Fruit fly (Drosophila melanogaster) whole organism, embryonic: ENCODE measurements around the gene Ir31a.
A peak's percentile ranks its signal among the peaks of the same experiment; 100 is the strongest.

Source experiments
- Atf3 ChIP-seq: fragments of 200-800 bp; sonication (Bioruptor generic); optimal IDR thresholded peaks from 3 replicates; lab custom pipeline; 2016; ENCODE audit warnings: missing biosample characterization, missing genetic modification characterization
- Bdp1 ChIP-seq: fragments of 200-800 bp; sonication (Bioruptor generic); optimal IDR thresholded peaks from 3 replicates; lab custom pipeline; 2016; ENCODE audit warnings: missing biosample characterization, missing genetic modification characterization
- CG1024 ChIP-seq: fragments of 200-800 bp; sonication (Bioruptor generic); IDR thresholded peaks from 2 replicates; pipeline ENCODE4 v1.3.6; 2022; ENCODE audit warnings: missing biosample characterization, missing genetic modification characterization
- CG10979 ChIP-seq: fragments of 200-800 bp; sonication (Bioruptor generic); optimal IDR thresholded peaks from 2 replicates; lab custom pipeline; 2018; ENCODE audit warnings: missing biosample characterization, mild to moderate bottlenecking, missing genetic modification characterization, moderate library complexity
- CG13287 ChIP-seq: fragments of 200-800 bp; sonication (Bioruptor generic); IDR thresholded peaks from 2 replicates; pipeline ENCODE4 v1.3.6; 2022; ENCODE audit warnings: missing biosample characterization, missing genetic modification characterization; ENCODE audit not compliant: partially characterized antibody
- CG13296 ChIP-seq: fragments of 200-800 bp; sonication (Bioruptor generic); optimal IDR thresholded peaks from 3 replicates; lab custom pipeline; 2018; ENCODE audit warnings: missing biosample characterization, mild to moderate bottlenecking, missing genetic modification characterization
- CG14860 ChIP-seq: fragments of 200-800 bp; sonication (Bioruptor generic); IDR thresholded peaks from 3 replicates; pipeline ENCODE4 v1.3.6; 2022; ENCODE audit warnings: missing biosample characterization, missing genetic modification characterization; ENCODE audit not compliant: partially characterized antibody
- CG14965 ChIP-seq: fragments of 200-800 bp; sonication (Bioruptor generic); optimal IDR thresholded peaks from 2 replicates; lab custom pipeline; 2016; ENCODE audit warnings: missing biosample characterization, missing genetic modification characterization, borderline replicate concordance
- CG17568 ChIP-seq: fragments of 200-800 bp; sonication (Bioruptor generic); optimal IDR thresholded peaks from 2 replicates; lab custom pipeline; 2018; ENCODE audit warnings: missing biosample characterization, mild to moderate bottlenecking, missing genetic modification characterization, moderate library complexity
- CG18476 ChIP-seq: fragments of 200-800 bp; sonication (Bioruptor generic); optimal IDR thresholded peaks from 2 replicates; lab custom pipeline; 2016; ENCODE audit warnings: missing biosample characterization, mild to moderate bottlenecking, missing genetic modification characterization
- CG2129 ChIP-seq: fragments of 200-800 bp; sonication (Bioruptor generic); IDR thresholded peaks from 2 replicates; pipeline ENCODE4 v1.3.6; 2022; ENCODE audit warnings: missing biosample characterization, missing genetic modification characterization; ENCODE audit not compliant: partially characterized antibody
- CG30431 ChIP-seq: fragments of 200-800 bp; sonication (Bioruptor generic); optimal IDR thresholded peaks from 2 replicates; lab custom pipeline; 2017; ENCODE audit warnings: missing biosample characterization, missing genetic modification characterization
- CG4360 ChIP-seq: fragments of 200-800 bp; sonication (Bioruptor generic); IDR thresholded peaks from 2 replicates; pipeline ENCODE4 v1.3.6; 2022; ENCODE audit warnings: missing biosample characterization, missing genetic modification characterization
- CG6175 ChIP-seq: fragments of 200-800 bp; sonication (Bioruptor generic); IDR thresholded peaks from 3 replicates; pipeline ENCODE4 v1.3.6; 2022; ENCODE audit warnings: missing biosample characterization, missing genetic modification characterization
- CG7745 ChIP-seq: fragments of 200-800 bp; sonication (Bioruptor generic); optimal IDR thresholded peaks from 2 replicates; lab custom pipeline; 2018; ENCODE audit warnings: missing biosample characterization, mild to moderate bottlenecking, missing genetic modification characterization, moderate library complexity
- CG7928 ChIP-seq: fragments of 200-800 bp; sonication (Bioruptor generic); optimal IDR thresholded peaks from 2 replicates; lab custom pipeline; 2017; ENCODE audit warnings: missing biosample characterization, mild to moderate bottlenecking, missing genetic modification characterization
- CG8359 ChIP-seq: fragments of 200-800 bp; sonication (Bioruptor generic); optimal IDR thresholded peaks from 2 replicates; lab custom pipeline; 2017; ENCODE audit warnings: missing biosample characterization, mild to moderate bottlenecking, missing genetic modification characterization, borderline replicate concordance
- CG9932 ChIP-seq: fragments of 200-800 bp; sonication (Bioruptor generic); IDR thresholded peaks from 2 replicates; pipeline ENCODE4 v1.3.6; 2022; ENCODE audit warnings: missing biosample characterization, missing genetic modification characterization
- CHES-1-like ChIP-seq: fragments of 200-800 bp; sonication (Bioruptor generic); optimal IDR thresholded peaks from 2 replicates; lab custom pipeline; 2016; ENCODE audit warnings: missing biosample characterization, missing genetic modification characterization
- D ChIP-seq, 2 experiments: fragments of 200-800 bp in 1 of 2; fragments of >200 bp in 1 of 2; sonication (Bioruptor generic) in 1 of 2; optimal IDR thresholded peaks; 2 replicates in 1 of 2; 3 replicates in 1 of 2; lab custom pipeline; 2017; ENCODE audit warnings: mild to moderate bottlenecking in 1 of 2, missing biosample characterization in 1 of 2, missing genetic modification characterization in 1 of 2, missing genetic modification reagents in 1 of 2
- Dp ChIP-seq: fragments of 200-800 bp; sonication (Bioruptor generic); optimal IDR thresholded peaks from 2 replicates; lab custom pipeline; 2018; ENCODE audit warnings: missing biosample characterization, mild to moderate bottlenecking, missing genetic modification characterization, moderate library complexity
- Fer2 ChIP-seq: fragments of 200-800 bp; sonication (Bioruptor generic); optimal IDR thresholded peaks from 2 replicates; lab custom pipeline; 2018; ENCODE audit warnings: missing biosample characterization, mild to moderate bottlenecking, missing genetic modification characterization, moderate library complexity
- HmgD ChIP-seq: fragments of 200-800 bp; sonication (Bioruptor generic); optimal IDR thresholded peaks from 3 replicates; lab custom pipeline; 2016; ENCODE audit warnings: missing biosample characterization, missing genetic modification characterization
- MBD-R2 ChIP-seq: fragments of 200-800 bp; sonication (Bioruptor generic); IDR thresholded peaks from 2 replicates; pipeline ENCODE4 v1.3.6; 2022; ENCODE audit warnings: missing biosample characterization, missing genetic modification characterization
- Mad ChIP-seq: fragments of 200-800 bp; sonication (Bioruptor generic); optimal IDR thresholded peaks from 2 replicates; lab custom pipeline; 2016; ENCODE audit warnings: missing biosample characterization, missing genetic modification characterization
- Rx ChIP-seq: fragments of 200-800 bp; sonication (Bioruptor generic); IDR thresholded peaks from 2 replicates; pipeline ENCODE4 v1.3.6; 2022; ENCODE audit warnings: missing biosample characterization, missing genetic modification characterization
- Scr ChIP-seq: fragments of 200-800 bp; sonication (Bioruptor generic); IDR thresholded peaks from 2 replicates; pipeline ENCODE4 v1.3.6; 2022; ENCODE audit warnings: missing biosample characterization, missing genetic modification characterization; ENCODE audit not compliant: partially characterized antibody
- ap ChIP-seq: fragments of 200-800 bp; sonication (Bioruptor generic); IDR thresholded peaks from 2 replicates; pipeline ENCODE4 v1.3.6; 2022; ENCODE audit warnings: missing biosample characterization, missing genetic modification characterization
- ase ChIP-seq: fragments of 200-800 bp; sonication (Bioruptor generic); IDR thresholded peaks from 3 replicates; pipeline ENCODE4 v1.3.6; 2022; ENCODE audit warnings: missing biosample characterization, missing genetic modification characterization
- dysf ChIP-seq: fragments of 200-800 bp; sonication (Bioruptor generic); IDR thresholded peaks from 3 replicates; pipeline ENCODE4 v1.3.6; 2022; ENCODE audit warnings: missing biosample characterization, missing genetic modification characterization
- ftz-f1 ChIP-seq: fragments of 200-800 bp; sonication (Bioruptor generic); optimal IDR thresholded peaks from 2 replicates; lab custom pipeline; 2016; ENCODE audit warnings: missing biosample characterization, missing genetic modification characterization
- gce ChIP-seq: fragments of 200-800 bp; sonication (Bioruptor generic); IDR thresholded peaks from 3 replicates; pipeline ENCODE4 v1.3.6; 2022; ENCODE audit warnings: missing biosample characterization, missing genetic modification characterization
- gem ChIP-seq: fragments of 200-800 bp; sonication (Bioruptor generic); optimal IDR thresholded peaks from 2 replicates; lab custom pipeline; 2019; ENCODE audit warnings: missing biosample characterization, mild to moderate bottlenecking, missing genetic modification characterization, moderate library complexity
- gfzf ChIP-seq: fragments of 200-800 bp; sonication (Bioruptor generic); optimal IDR thresholded peaks from 2 replicates; lab custom pipeline; 2016; ENCODE audit warnings: missing biosample characterization, mild to moderate bottlenecking, missing genetic modification characterization, moderate library complexity
- grau ChIP-seq: fragments of 200-800 bp; optimal IDR thresholded peaks from 3 replicates; lab custom pipeline; 2019; ENCODE audit warnings: missing biosample characterization, mild to moderate bottlenecking, missing genetic modification characterization, moderate library complexity
- h ChIP-seq: fragments of >200 bp; optimal IDR thresholded peaks from 2 replicates; lab custom pipeline; 2017
- insv ChIP-seq, 2 experiments: fragments of 200-800 bp; sonication (Bioruptor generic); optimal IDR thresholded peaks; 3 replicates each; lab custom pipeline; 2016 to 2018; ENCODE audit warnings: missing biosample characterization in 2 of 2, missing genetic modification characterization in 2 of 2
- inv ChIP-seq: fragments of 200-800 bp; sonication (Bioruptor generic); IDR thresholded peaks from 2 replicates; pipeline ENCODE4 v1.3.6; 2022; ENCODE audit warnings: missing biosample characterization, missing genetic modification characterization; ENCODE audit not compliant: partially characterized antibody
- luna ChIP-seq: fragments of 200-800 bp; sonication (Bioruptor generic); optimal IDR thresholded peaks from 2 replicates; lab custom pipeline; 2016; ENCODE audit warnings: missing biosample characterization, missing genetic modification characterization
- pan ChIP-seq, 4 experiments: fragments of >200 bp in 3 of 4; fragments of 200-800 bp in 1 of 4; sonication (Bioruptor generic) in 1 of 4; optimal IDR thresholded peaks in 3 of 4; IDR thresholded peaks in 1 of 4; 2 replicates each; pipeline versions ENCODE4 v1.3.6 to Lab custom; 2017 to 2022; ENCODE audit warnings: missing biosample characterization in 2 of 4, missing genetic modification characterization in 2 of 4, mixed read lengths in 1 of 4
- pho ChIP-seq: fragments of 200-800 bp; sonication (Bioruptor generic); optimal IDR thresholded peaks from 2 replicates; lab custom pipeline; 2016; ENCODE audit warnings: missing biosample characterization, missing genetic modification characterization
- pita ChIP-seq: fragments of 200-800 bp; sonication (Bioruptor generic); optimal IDR thresholded peaks from 2 replicates; lab custom pipeline; 2017; ENCODE audit warnings: missing biosample characterization, mild to moderate bottlenecking, missing genetic modification characterization
- repo ChIP-seq: fragments of 200-800 bp; sonication (Bioruptor generic); optimal IDR thresholded peaks from 2 replicates; lab custom pipeline; 2016; ENCODE audit warnings: missing biosample characterization, missing genetic modification characterization
- rib ChIP-seq: fragments of 200-800 bp; sonication (Bioruptor generic); IDR thresholded peaks from 2 replicates; pipeline ENCODE4 v1.3.6; 2022; ENCODE audit warnings: missing biosample characterization, missing genetic modification characterization
- seq ChIP-seq: fragments of 200-800 bp; sonication (Bioruptor generic); IDR thresholded peaks from 2 replicates; pipeline ENCODE4 v1.3.6; 2022; ENCODE audit warnings: missing biosample characterization, missing genetic modification characterization
- sima ChIP-seq: fragments of 200-800 bp; sonication (Bioruptor generic); optimal IDR thresholded peaks from 2 replicates; lab custom pipeline; 2016; ENCODE audit warnings: missing biosample characterization, missing genetic modification characterization
- sug ChIP-seq: fragments of 200-800 bp; optimal IDR thresholded peaks from 2 replicates; lab custom pipeline; 2019; ENCODE audit warnings: missing biosample characterization, mild to moderate bottlenecking, missing genetic modification characterization, moderate library complexity
- trh ChIP-seq: fragments of 200-800 bp; sonication (Bioruptor generic); optimal IDR thresholded peaks from 2 replicates; lab custom pipeline; 2016; ENCODE audit warnings: missing biosample characterization, missing genetic modification characterization
- wor ChIP-seq: fragments of 200-800 bp; sonication (Bioruptor generic); IDR thresholded peaks from 2 replicates; pipeline ENCODE4 v1.3.6; 2022; ENCODE audit warnings: missing biosample characterization, missing genetic modification characterization

The Ir31a gene

dm6 chr2L:10362408-10363067 lies 42.8 kb upstream of the Ir31a start, which contains the start of the genes Cand1 and pim (continued):
- TF ChIP-seq inv: peak; percentile 55
- no peak for TF ChIP-seq CHES-1-like
- no peak for TF ChIP-seq seq (GFP tag; lab: Robert Waterston, UW)
- TF ChIP-seq MBD-R2 (GFP tag; lab: Robert Waterston, UW): peak; percentile 28; the same call in 1 of the 2 replicates
- no peak for TF ChIP-seq Bdp1
- no peak for TF ChIP-seq pho (GFP tag; lab: Kevin White, UChicago)
- no peak for TF ChIP-seq CG30431 (GFP tag; lab: Kevin White, UChicago)
- peak; percentile 77 for TF ChIP-seq Dp (GFP tag; lab: Kevin White, UChicago)
- TF ChIP-seq ftz-f1: no peak
- TF ChIP-seq wor (GFP tag; lab: Robert Waterston, UW): no peak
- TF ChIP-seq CG7745 (tag; lab: Kevin White, UChicago): no peak
- no peak for TF ChIP-seq pita (GFP tag; lab: Kevin White, UChicago)
- TF ChIP-seq CG13287 (GFP tag; lab: Robert Waterston, UW): peak; percentile 79
- no peak for TF ChIP-seq Mad
- no peak for TF ChIP-seq h (lab: Kevin White, UChicago)
- no peak for TF ChIP-seq CG8359 (GFP tag; lab: Kevin White, UChicago)
- no peak for TF ChIP-seq gem
- no peak for TF ChIP-seq CG10979
- TF ChIP-seq CG4360 (GFP tag; lab: Robert Waterston, UW): no peak
- TF ChIP-seq CG1024 (GFP tag; lab: Robert Waterston, UW): no peak
- TF ChIP-seq CG13296: no peak
- 0 out of 3 replicates have a peak, but pooled peaks have one; percentile 12 for TF ChIP-seq CG14860
- peak; percentile 78 for TF ChIP-seq gfzf (GFP tag; lab: Kevin White, UChicago)
- TF ChIP-seq CG2129 (GFP tag; lab: Robert Waterston, UW): 0 out of 2 replicates have a peak, but pooled peaks have one; percentile 16
- peak; percentile 26 for TF ChIP-seq grau (tag; lab: Kevin White, UChicago)
- no peak for TF ChIP-seq CG7928 (GFP tag; lab: Kevin White, UChicago)
- TF ChIP-seq pan (optimal IDR thresholded peaks at IDR 0.05; lab: Kevin White, UChicago): no peak
- TF ChIP-seq pan (GFP tag; optimal IDR thresholded peaks at IDR 0.05 in 1 of 2, IDR thresholded peaks at IDR 0.05 in 1 of 2): no peak
- TF ChIP-seq CG18476: no peak
- TF ChIP-seq sug (tag; lab: Kevin White, UChicago): peak; percentile 33
- no peak for TF ChIP-seq ase
- no peak for TF ChIP-seq insv (GFP tag; optimal IDR thresholded peaks at IDR 0.05; lab: Kevin White, UChicago)
- no peak for TF ChIP-seq gce (GFP tag; lab: Robert Waterston, UW)
- TF ChIP-seq sima (GFP tag; lab: Kevin White, UChicago): no peak
- no peak for TF ChIP-seq luna (GFP tag; lab: Kevin White, UChicago)
- TF ChIP-seq Rx (GFP tag; lab: Robert Waterston, UW): no peak
- peak; percentile 80 for TF ChIP-seq Scr (GFP tag; lab: Robert Waterston, UW)
- no peak for TF ChIP-seq HmgD (GFP tag; lab: Kevin White, UChicago)
- TF ChIP-seq trh (GFP tag; lab: Kevin White, UChicago): no peak
- no peak for TF ChIP-seq Atf3 (GFP tag; lab: Kevin White, UChicago)
- TF ChIP-seq rib (GFP tag; lab: Robert Waterston, UW): no peak
- TF ChIP-seq CG9932: peak; percentile 52; the same call in 1 of the 2 replicates
- no peak for TF ChIP-seq repo
- no peak for TF ChIP-seq CG17568 (GFP tag; lab: Kevin White, UChicago)
- no peak for TF ChIP-seq CG14965
- TF ChIP-seq D (optimal IDR thresholded peaks at IDR 0.05; lab: Kevin White, UChicago): no peak
- no peak for TF ChIP-seq D (GFP tag; optimal IDR thresholded peaks at IDR 0.05; lab: Kevin White, UChicago)
- no peak for TF ChIP-seq CG6175 (GFP tag; lab: Robert Waterston, UW)
- TF ChIP-seq Fer2 (tag; lab: Kevin White, UChicago): no peak
- TF ChIP-seq ap: no peak
- TF ChIP-seq dysf (GFP tag; lab: Robert Waterston, UW): no peak
